Worm (Caenorhabditis elegans) whole organism, mixed stage, embryonic: ENCODE results near the gene F26A1.9.
"Not testable (repeated sequence)": the region's sequence is repeated elsewhere in the genome, so short reads cannot be mapped to it uniquely, and the experiment has no call there.

Experiments used
- M03D4.4 ChIP-seq: sonication (generic microtip); optimal IDR thresholded peaks from 2 replicates; lab custom pipeline; 2017; ENCODE audit warnings: mild to moderate bottlenecking, missing genetic modification characterization, missing compliant biosample characterization
- blmp-1 ChIP-seq: fragments of 150-350 bp; optimal IDR thresholded peaks from 2 replicates; lab custom pipeline; 2014; ENCODE audit warnings: missing biosample characterization, missing genetic modification characterization
- ceh-39 ChIP-seq: fragments of 150-350 bp; optimal IDR thresholded peaks from 2 replicates; lab custom pipeline; 2014; ENCODE audit warnings: missing biosample characterization, missing genetic modification characterization
- ceh-83 ChIP-seq: fragments of 200-800 bp; sonication (Bioruptor generic); optimal IDR thresholded peaks from 2 replicates; lab custom pipeline; 2018; ENCODE audit warnings: mild to moderate bottlenecking, missing genetic modification characterization, missing compliant biosample characterization
- drap-1 ChIP-seq: fragments of 200-800 bp; sonication (Bioruptor generic); optimal IDR thresholded peaks from 3 replicates; lab custom pipeline; 2018; ENCODE audit warnings: mild to moderate bottlenecking, missing genetic modification characterization, missing compliant biosample characterization
- elt-1 ChIP-seq: sonication (generic microtip); optimal IDR thresholded peaks from 2 replicates; lab custom pipeline; 2017; ENCODE audit warnings: missing genetic modification characterization, mild to moderate bottlenecking, missing compliant biosample characterization, antibody characterized with exemption, moderate library complexity, borderline replicate concordance; ENCODE audit not compliant: insufficient read depth
- ham-2 ChIP-seq: fragments of 200-800 bp; sonication (Bioruptor generic); optimal IDR thresholded peaks from 2 replicates; lab custom pipeline; 2018; ENCODE audit warnings: mild to moderate bottlenecking, missing genetic modification characterization, missing compliant biosample characterization
- hlh-1 ChIP-seq: fragments of 150-350 bp; optimal IDR thresholded peaks from 2 replicates; lab custom pipeline; 2014; ENCODE audit warnings: missing biosample characterization, missing genetic modification reagents, missing genetic modification characterization
- lin-13 ChIP-seq: fragments of 150-350 bp; optimal IDR thresholded peaks from 2 replicates; lab custom pipeline; 2014; ENCODE audit warnings: missing biosample characterization, missing genetic modification characterization
- lin-32 ChIP-seq: fragments of 200-800 bp; sonication (Bioruptor generic); optimal IDR thresholded peaks from 2 replicates; lab custom pipeline; 2018; ENCODE audit warnings: mild to moderate bottlenecking, missing genetic modification characterization, missing compliant biosample characterization
- mab-5 ChIP-seq: fragments of 150-350 bp; optimal IDR thresholded peaks from 2 replicates; lab custom pipeline; 2014; ENCODE audit warnings: missing biosample characterization, missing genetic modification characterization
- nhr-12 ChIP-seq: fragments of 150-350 bp; optimal IDR thresholded peaks from 2 replicates; lab custom pipeline; 2014; ENCODE audit warnings: missing biosample characterization, missing genetic modification characterization
- nhr-2 ChIP-seq: fragments of 150-350 bp; optimal IDR thresholded peaks from 2 replicates; lab custom pipeline; 2014; ENCODE audit warnings: missing biosample characterization, missing genetic modification characterization
- nhr-237 ChIP-seq: fragments of 150-350 bp; optimal IDR thresholded peaks from 2 replicates; lab custom pipeline; 2014; ENCODE audit warnings: missing biosample characterization, missing genetic modification characterization
- nhr-28 ChIP-seq: fragments of 150-350 bp; optimal IDR thresholded peaks from 2 replicates; lab custom pipeline; 2014; ENCODE audit warnings: missing biosample characterization, missing genetic modification characterization
- nhr-76 ChIP-seq: sonication (generic microtip); optimal IDR thresholded peaks from 2 replicates; lab custom pipeline; 2017; ENCODE audit warnings: missing biosample characterization, missing genetic modification characterization
- unc-120 ChIP-seq: sonication (generic microtip); optimal IDR thresholded peaks from 2 replicates; lab custom pipeline; 2017; ENCODE audit warnings: missing genetic modification characterization, missing compliant biosample characterization; ENCODE audit not compliant: poor library complexity, severe bottlenecking
- unc-39 ChIP-seq: fragments of 150-350 bp; optimal IDR thresholded peaks from 2 replicates; lab custom pipeline; 2014; ENCODE audit warnings: missing biosample characterization, missing genetic modification characterization
- unc-62 ChIP-seq: fragments of 150-350 bp; optimal IDR thresholded peaks from 2 replicates; lab custom pipeline; 2014; ENCODE audit warnings: missing biosample characterization, missing genetic modification reagents, missing genetic modification characterization

The F26A1.9 gene

DNA sequence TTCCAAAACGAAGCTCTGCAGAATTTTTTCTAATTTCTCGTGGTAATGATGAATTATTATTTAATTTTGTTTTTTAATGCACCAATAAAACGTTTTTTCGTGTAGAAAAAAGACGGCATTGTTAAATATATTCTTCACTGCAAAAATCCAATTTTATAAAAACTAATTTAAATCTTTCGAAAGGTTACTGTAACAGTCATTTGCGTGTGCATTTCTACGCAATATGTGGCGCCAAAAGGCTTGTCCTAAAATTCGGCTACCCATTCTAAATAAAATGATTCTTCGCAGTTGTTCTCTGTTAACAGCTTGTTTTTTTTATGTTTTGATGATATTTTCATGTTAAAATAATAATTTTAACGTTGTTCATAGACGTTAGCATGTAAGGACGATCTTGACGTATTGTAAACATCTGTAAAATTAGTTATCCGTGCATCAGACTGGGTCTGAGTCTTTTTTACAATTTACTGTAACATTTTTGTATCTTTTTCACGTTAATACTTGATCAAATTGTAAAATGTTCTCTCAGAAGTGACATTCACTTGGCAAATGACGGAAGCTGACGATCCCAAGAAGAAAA lies 36.7 kb downstream of the F26A1.9 start, which contains the start of gene mip-1:
TSS of gene mip-1 (plus strand) at position 527 of the 577 bp plus-strand sequence.
- TF ChIP-seq nhr-237 (no peak), unc-62 (GFP tag; lab: Kevin White, UChicago) (no peak), nhr-28 (tag; lab: Kevin White, UChicago) (no peak), M03D4.4 (no peak), ceh-39 (tag; lab: Kevin White, UChicago) (no peak), lin-13 (tag; lab: Kevin White, UChicago) (no peak), ham-2 (no peak), nhr-76 (tag; lab: Kevin White, UChicago) (no peak), nhr-12 (tag; lab: Kevin White, UChicago) (no peak), nhr-2 (tag; lab: Kevin White, UChicago) (no peak), lin-32 (GFP tag; lab: Kevin White, UChicago) (no peak), blmp-1 (no peak), unc-120 (tag; lab: Kevin White, UChicago) (no peak)

DNA sequence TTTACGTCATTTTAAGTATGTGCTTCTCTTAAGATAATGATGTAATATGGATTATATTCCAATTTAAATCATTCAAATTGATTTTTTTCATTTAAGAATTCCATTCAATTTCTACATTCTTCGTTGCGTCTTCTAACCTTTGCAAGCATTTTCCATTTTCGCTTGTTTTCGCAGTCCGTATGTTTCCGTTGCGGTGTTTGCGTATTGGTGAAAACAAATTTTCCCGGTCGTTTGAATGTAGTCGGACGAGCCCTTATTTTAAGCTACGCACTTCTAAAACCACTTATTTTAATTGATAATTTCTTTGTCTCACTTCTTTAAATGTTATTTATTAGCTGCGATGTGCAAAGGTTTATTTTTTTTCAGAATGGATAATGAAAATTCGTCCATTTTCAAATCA lies 43.6 kb downstream of the F26A1.9 start, which contains the start of gene mel-28:
TSS of gene mel-28 (plus strand) at position 367 of the 400 bp plus-strand sequence.
- TF ChIP-seq unc-39 (tag; lab: Kevin White, UChicago) = no peak
- no peak for TF ChIP-seq elt-1 (tag; lab: Kevin White, UChicago)

DNA sequence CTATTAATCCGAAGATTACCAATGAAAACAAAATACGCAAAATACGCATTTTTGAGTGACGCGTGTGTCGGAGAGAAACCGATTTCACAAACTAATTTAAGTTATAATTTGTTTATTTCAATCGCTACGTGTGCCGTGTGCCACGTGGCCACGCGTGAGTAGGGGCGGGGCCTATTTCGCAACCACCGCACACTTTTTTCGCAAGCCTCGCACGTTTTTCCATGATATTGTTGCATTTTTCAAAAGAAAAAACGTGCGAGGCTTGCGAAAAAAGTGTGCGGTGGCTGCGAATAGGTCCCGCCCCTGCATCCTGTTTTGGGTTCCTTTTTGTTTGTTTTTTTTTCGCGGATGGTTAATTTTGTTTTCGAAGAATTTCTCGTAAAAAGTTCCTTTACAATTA lies 44.2 kb downstream of the F26A1.9 start, which contains the start of gene enu-3.2:
TSS of gene enu-3.2 (minus strand) at position 105 of the 400 bp plus-strand sequence.
- TF ChIP-seq hlh-1 (tag; lab: Kevin White, UChicago); lin-32 (GFP tag; lab: Kevin White, UChicago); unc-120 (tag; lab: Kevin White, UChicago): not testable (repeated sequence)

DNA sequence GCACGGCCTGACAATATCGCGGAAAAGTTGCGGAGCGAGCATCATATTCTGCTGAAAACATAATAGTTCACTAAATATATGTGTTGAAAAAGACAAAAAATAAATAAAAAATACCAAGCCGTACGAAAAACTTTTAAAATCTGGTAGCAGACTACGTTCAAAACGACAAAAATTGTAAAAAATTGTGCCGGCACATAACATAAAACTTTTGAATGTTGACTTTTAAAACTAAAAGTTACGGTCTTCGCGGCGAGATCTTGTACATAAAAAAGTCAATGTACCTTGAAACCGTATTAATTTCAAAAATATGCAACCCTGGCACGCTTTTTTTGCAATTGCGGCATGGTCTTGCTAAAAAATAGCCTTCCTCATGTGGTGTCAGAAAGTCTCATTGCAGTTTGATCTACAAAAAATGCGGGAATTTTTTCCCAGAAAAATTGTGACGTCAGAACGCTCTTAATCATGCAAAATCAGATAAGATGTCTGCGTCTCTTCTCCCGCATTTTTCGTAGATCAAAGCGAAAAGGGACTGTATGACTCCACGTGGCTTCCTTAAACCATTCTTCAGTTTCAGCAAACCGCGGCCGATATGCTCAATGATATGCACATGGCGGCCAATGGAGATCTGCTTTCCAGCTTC lies 47.3 kb downstream of the F26A1.9 start, which contains the start of the genes gex-5 and C38D4.10:
TSS of gene gex-5 (minus strand) at position 51 of the 640 bp plus-strand sequence.
TSS of gene C38D4.10 (plus strand) at position 590 of the 640 bp plus-strand sequence.
- TF ChIP-seq M03D4.4; mab-5 (tag; lab: Kevin White, UChicago); nhr-237: not testable (repeated sequence)

DNA sequence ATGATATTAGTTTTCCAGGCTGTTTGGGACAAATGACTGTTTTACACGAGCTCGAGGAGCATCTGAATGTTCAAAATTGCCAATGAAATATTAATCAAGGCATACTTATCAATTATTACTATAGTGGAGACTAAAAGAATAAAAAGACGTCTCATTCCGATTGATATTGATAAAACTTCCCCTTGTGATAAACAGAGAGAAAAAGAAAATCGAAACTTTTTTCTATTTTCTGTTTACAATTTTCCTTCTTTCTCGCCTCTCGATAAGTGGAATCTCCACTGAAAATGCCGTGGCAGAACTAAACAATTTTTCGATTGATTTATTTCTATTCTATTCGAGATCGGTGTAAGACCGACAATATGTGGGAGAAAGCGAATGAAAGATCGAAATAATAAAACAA lies 49.5 kb downstream of the F26A1.9 start, which contains the start of gene B0393.9:
TSS of gene B0393.9 (minus strand) at position 303 of the 400 bp plus-strand sequence.
- TF ChIP-seq ceh-83 (GFP tag; lab: Kevin White, UChicago) = no peak
- TF ChIP-seq lin-32 (GFP tag; lab: Kevin White, UChicago) = no peak
- TF ChIP-seq drap-1 (GFP tag; lab: Kevin White, UChicago) = no peak
- no peak for TF ChIP-seq nhr-76 (tag; lab: Kevin White, UChicago)
- TF ChIP-seq unc-39 (tag; lab: Kevin White, UChicago) = no peak

DNA sequence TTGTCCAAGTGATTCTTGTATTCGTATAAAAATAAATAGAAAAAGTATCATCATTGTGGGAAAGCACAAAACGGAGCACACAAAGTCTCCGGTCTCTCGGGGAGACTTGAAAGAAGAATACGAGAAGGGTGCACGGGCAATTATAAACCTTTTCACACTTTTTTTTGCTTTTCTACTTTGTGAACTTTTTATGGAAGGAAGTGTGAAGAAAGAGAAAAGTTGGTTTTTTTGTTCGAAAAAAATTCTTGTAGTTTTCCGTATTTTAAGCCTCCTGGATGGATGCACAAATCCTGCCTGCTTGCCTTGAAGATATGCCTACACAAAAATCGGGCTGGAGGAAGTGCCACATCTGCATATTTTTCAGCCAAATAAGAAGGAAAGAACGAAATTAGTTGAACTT lies 51.3 kb downstream of the F26A1.9 start, which contains the start of gene B0393.7:
TSS of gene B0393.7 (minus strand) at position 101 of the 400 bp plus-strand sequence.
- TF ChIP-seq lin-13 (tag; lab: Kevin White, UChicago) = no peak
